Fruit fly (Drosophila melanogaster) whole organism, embryonic: ENCODE results near the gene CG32271.

ENCODE experiments used
- Adf1 ChIP-seq: fragments of 200-800 bp; sonication (Bioruptor generic); IDR thresholded peaks from 2 replicates; pipeline ENCODE4 v1.3.6; 2022; ENCODE audit warnings: missing biosample characterization, missing genetic modification characterization
- Asciz ChIP-seq: fragments of 200-800 bp; sonication (Bioruptor generic); optimal IDR thresholded peaks from 2 replicates; lab custom pipeline; 2017; ENCODE audit warnings: missing biosample characterization, mild to moderate bottlenecking, missing genetic modification characterization, missing genetic modification reagents
- Atf6 ChIP-seq: fragments of 200-800 bp; sonication (Bioruptor generic); IDR thresholded peaks from 2 replicates; pipeline ENCODE4 v1.3.6; 2022; ENCODE audit warnings: missing biosample characterization, missing genetic modification characterization
- CG10267 ChIP-seq: fragments of 200-800 bp; sonication (Bioruptor generic); optimal IDR thresholded peaks from 2 replicates; lab custom pipeline; 2018; ENCODE audit warnings: missing biosample characterization, mild to moderate bottlenecking, missing genetic modification characterization, moderate library complexity
- CG11504 ChIP-seq: fragments of 200-800 bp; sonication (Bioruptor generic); optimal IDR thresholded peaks from 3 replicates; lab custom pipeline; 2019; ENCODE audit warnings: missing biosample characterization, mild to moderate bottlenecking, missing genetic modification characterization, moderate library complexity
- CG12104 ChIP-seq: fragments of 200-800 bp; sonication (Bioruptor generic); optimal IDR thresholded peaks from 3 replicates; lab custom pipeline; 2016; ENCODE audit warnings: missing biosample characterization, missing genetic modification characterization
- CG13287 ChIP-seq: fragments of 200-800 bp; sonication (Bioruptor generic); IDR thresholded peaks from 2 replicates; pipeline ENCODE4 v1.3.6; 2022; ENCODE audit warnings: missing biosample characterization, missing genetic modification characterization; ENCODE audit not compliant: partially characterized antibody
- CG1603 ChIP-seq: fragments of 200-800 bp; sonication (Bioruptor generic); optimal IDR thresholded peaks from 2 replicates; lab custom pipeline; 2019; ENCODE audit warnings: missing biosample characterization, mild to moderate bottlenecking, missing genetic modification characterization, moderate library complexity
- CG1792 ChIP-seq: fragments of 200-800 bp; sonication (Bioruptor generic); optimal IDR thresholded peaks from 2 replicates; lab custom pipeline; 2016; ENCODE audit warnings: missing biosample characterization, missing genetic modification characterization
- CG18476 ChIP-seq: fragments of 200-800 bp; sonication (Bioruptor generic); optimal IDR thresholded peaks from 2 replicates; lab custom pipeline; 2016; ENCODE audit warnings: missing biosample characterization, mild to moderate bottlenecking, missing genetic modification characterization
- CG31224 ChIP-seq: fragments of 200-800 bp; sonication (Bioruptor generic); IDR thresholded peaks from 2 replicates; pipeline ENCODE4 v1.3.6; 2022; ENCODE audit warnings: missing biosample characterization, missing genetic modification characterization
- CG42726 ChIP-seq: fragments of 200-800 bp; sonication (Bioruptor generic); IDR thresholded peaks from 2 replicates; pipeline ENCODE4 v1.3.6; 2022; ENCODE audit warnings: missing biosample characterization, missing genetic modification characterization; ENCODE audit not compliant: partially characterized antibody
- CG43689 ChIP-seq: fragments of 200-800 bp; sonication (Bioruptor generic); IDR thresholded peaks from 2 replicates; pipeline ENCODE4 v1.3.6; 2022; ENCODE audit warnings: missing biosample characterization, missing genetic modification characterization
- CG6254 ChIP-seq: fragments of 200-800 bp; sonication (Bioruptor generic); optimal IDR thresholded peaks from 3 replicates; lab custom pipeline; 2017; ENCODE audit warnings: mild to moderate bottlenecking, missing biosample characterization, missing genetic modification reagents, missing genetic modification characterization
- CG8290 ChIP-seq, 3 experiments: fragments of 200-800 bp; sonication (Bioruptor generic); optimal IDR thresholded peaks; 2 replicates each; lab custom pipeline; 2016 to 2019; ENCODE audit warnings: missing biosample characterization in 3 of 3, missing genetic modification characterization in 3 of 3, mild to moderate bottlenecking in 2 of 3, moderate library complexity in 1 of 3
- CrebB ChIP-seq: fragments of 200-800 bp; sonication (Bioruptor generic); optimal IDR thresholded peaks from 3 replicates; lab custom pipeline; 2018; ENCODE audit warnings: missing biosample characterization, mild to moderate bottlenecking, missing genetic modification characterization
- Dbx ChIP-seq: fragments of 200-800 bp; sonication (Bioruptor generic); IDR thresholded peaks from 3 replicates; pipeline ENCODE4 v1.3.6; 2022; ENCODE audit warnings: missing biosample characterization, missing genetic modification characterization
- Deaf1 ChIP-seq: fragments of 200-800 bp; optimal IDR thresholded peaks from 3 replicates; lab custom pipeline; 2019; ENCODE audit warnings: missing biosample characterization, mild to moderate bottlenecking, missing genetic modification characterization, moderate library complexity
- Dek ChIP-seq: fragments of 200-800 bp; sonication (Bioruptor generic); optimal IDR thresholded peaks from 3 replicates; lab custom pipeline; 2019; ENCODE audit warnings: missing biosample characterization, mild to moderate bottlenecking, missing genetic modification characterization, moderate library complexity
- Dip3 ChIP-seq: fragments of 200-800 bp; sonication (Bioruptor generic); optimal IDR thresholded peaks from 3 replicates; lab custom pipeline; 2016; ENCODE audit warnings: missing biosample characterization, missing genetic modification characterization
- Dll ChIP-seq: fragments of 200-800 bp; sonication (Bioruptor generic); IDR thresholded peaks from 4 replicates; pipeline ENCODE4 v1.3.6; 2022; ENCODE audit warnings: missing biosample characterization, missing genetic modification characterization; ENCODE audit not compliant: partially characterized antibody
- Eip74EF ChIP-seq, 2 experiments: fragments of 200-800 bp in 1 of 2; fragments of >200 bp in 1 of 2; sonication (Bioruptor generic) in 1 of 2; optimal IDR thresholded peaks; 2 replicates each; lab custom pipeline; 2017 to 2019; ENCODE audit warnings: missing biosample characterization in 2 of 2, missing genetic modification characterization in 2 of 2, mild to moderate bottlenecking in 1 of 2, moderate library complexity in 1 of 2
- Ets97D ChIP-seq: fragments of 200-800 bp; sonication (Bioruptor generic); optimal IDR thresholded peaks from 3 replicates; lab custom pipeline; 2016; ENCODE audit warnings: missing biosample characterization, missing genetic modification characterization
- Lhr ChIP-seq: fragments of 200-800 bp; sonication (Bioruptor generic); optimal IDR thresholded peaks from 3 replicates; lab custom pipeline; 2017; ENCODE audit warnings: mild to moderate bottlenecking, missing biosample characterization, missing genetic modification reagents, missing genetic modification characterization
- Lim3 ChIP-seq: fragments of 200-800 bp; sonication (Bioruptor generic); IDR thresholded peaks from 2 replicates; pipeline ENCODE4 v1.3.6; 2022; ENCODE audit warnings: missing biosample characterization, missing genetic modification characterization
- Myb ChIP-seq: fragments of 200-800 bp; sonication (Bioruptor generic); optimal IDR thresholded peaks from 2 replicates; lab custom pipeline; 2016; ENCODE audit warnings: missing biosample characterization, missing genetic modification characterization
- NC2β ChIP-seq: fragments of 200-800 bp; sonication (Bioruptor generic); optimal IDR thresholded peaks from 2 replicates; lab custom pipeline; 2016; ENCODE audit warnings: missing biosample characterization, missing genetic modification characterization
- Oaz ChIP-seq: fragments of 200-800 bp; sonication (Bioruptor generic); IDR thresholded peaks from 2 replicates; pipeline ENCODE4 v1.3.6; 2022; ENCODE audit warnings: missing biosample characterization, missing genetic modification characterization
- Pdp1 ChIP-seq, 2 experiments: fragments of 200-800 bp; sonication (Bioruptor generic); optimal IDR thresholded peaks; 3 replicates each; lab custom pipeline; 2016; ENCODE audit warnings: missing biosample characterization in 2 of 2, missing genetic modification characterization in 2 of 2, mild to moderate bottlenecking in 1 of 2, moderate library complexity in 1 of 2
- Ptx1 ChIP-seq: fragments of 200-800 bp; sonication (Bioruptor generic); IDR thresholded peaks from 2 replicates; pipeline ENCODE4 v1.3.6; 2022; ENCODE audit warnings: missing biosample characterization, missing genetic modification characterization
- Rx ChIP-seq: fragments of 200-800 bp; sonication (Bioruptor generic); IDR thresholded peaks from 2 replicates; pipeline ENCODE4 v1.3.6; 2022; ENCODE audit warnings: missing biosample characterization, missing genetic modification characterization
- Scr ChIP-seq: fragments of 200-800 bp; sonication (Bioruptor generic); IDR thresholded peaks from 2 replicates; pipeline ENCODE4 v1.3.6; 2022; ENCODE audit warnings: missing biosample characterization, missing genetic modification characterization; ENCODE audit not compliant: partially characterized antibody
- Sox100B ChIP-seq: fragments of 200-800 bp; sonication (Bioruptor generic); optimal IDR thresholded peaks from 3 replicates; lab custom pipeline; 2018; ENCODE audit warnings: missing biosample characterization, mild to moderate bottlenecking, missing genetic modification characterization
- Tbp ChIP-seq: fragments of >200 bp; optimal IDR thresholded peaks from 2 replicates; lab custom pipeline; 2018; ENCODE audit warnings: missing biosample characterization, missing genetic modification characterization
- Xbp1 ChIP-seq: fragments of 200-800 bp; sonication (Bioruptor generic); optimal IDR thresholded peaks from 3 replicates; lab custom pipeline; 2016; ENCODE audit warnings: missing biosample characterization, mild to moderate bottlenecking, missing genetic modification characterization
- Xrp1 ChIP-seq: fragments of 200-800 bp; sonication (Bioruptor generic); IDR thresholded peaks from 2 replicates; pipeline ENCODE4 v1.3.6; 2022; ENCODE audit warnings: missing biosample characterization, missing genetic modification characterization
- danr ChIP-seq: fragments of 200-800 bp; sonication (Bioruptor generic); IDR thresholded peaks from 2 replicates; pipeline ENCODE4 v1.3.6; 2022; ENCODE audit warnings: missing biosample characterization, missing genetic modification characterization
- dimm ChIP-seq: fragments of 200-800 bp; sonication (Bioruptor generic); IDR thresholded peaks from 2 replicates; pipeline ENCODE4 v1.3.6; 2022; ENCODE audit warnings: missing biosample characterization, missing genetic modification characterization
- dpn ChIP-seq, 2 experiments: fragments of 200-800 bp; sonication (Bioruptor generic); optimal IDR thresholded peaks; 3 replicates each; lab custom pipeline; 2016; ENCODE audit warnings: missing biosample characterization in 2 of 2, missing genetic modification characterization in 2 of 2
- dysf ChIP-seq: fragments of 200-800 bp; sonication (Bioruptor generic); IDR thresholded peaks from 3 replicates; pipeline ENCODE4 v1.3.6; 2022; ENCODE audit warnings: missing biosample characterization, missing genetic modification characterization
- eyg ChIP-seq: fragments of 200-800 bp; sonication (Bioruptor generic); optimal IDR thresholded peaks from 3 replicates; lab custom pipeline; 2016; ENCODE audit warnings: missing biosample characterization, missing genetic modification characterization
- ftz-f1 ChIP-seq: fragments of 200-800 bp; sonication (Bioruptor generic); optimal IDR thresholded peaks from 2 replicates; lab custom pipeline; 2016; ENCODE audit warnings: missing biosample characterization, missing genetic modification characterization
- gt ChIP-seq: fragments of 200-800 bp; sonication (Bioruptor generic); IDR thresholded peaks from 2 replicates; pipeline ENCODE4 v1.3.6; 2022; ENCODE audit warnings: missing biosample characterization, missing genetic modification characterization
- lov ChIP-seq, 2 experiments: fragments of 200-800 bp in 1 of 2; fragments of >200 bp in 1 of 2; sonication (Bioruptor generic) in 1 of 2; IDR thresholded peaks in 1 of 2; optimal IDR thresholded peaks in 1 of 2; 2 replicates in 1 of 2; 3 replicates in 1 of 2; pipeline versions ENCODE4 v1.3.6 to Lab custom; 2017 to 2022; ENCODE audit warnings: missing biosample characterization in 1 of 2, missing genetic modification characterization in 1 of 2
- mam ChIP-seq: fragments of 200-800 bp; sonication (Bioruptor generic); optimal IDR thresholded peaks from 3 replicates; lab custom pipeline; 2016; ENCODE audit warnings: missing biosample characterization, missing genetic modification characterization
- pita ChIP-seq: fragments of 200-800 bp; sonication (Bioruptor generic); optimal IDR thresholded peaks from 2 replicates; lab custom pipeline; 2017; ENCODE audit warnings: missing biosample characterization, mild to moderate bottlenecking, missing genetic modification characterization
- repo ChIP-seq: fragments of 200-800 bp; sonication (Bioruptor generic); optimal IDR thresholded peaks from 2 replicates; lab custom pipeline; 2016; ENCODE audit warnings: missing biosample characterization, missing genetic modification characterization
- row ChIP-seq: fragments of 200-800 bp; sonication (Bioruptor generic); IDR thresholded peaks from 3 replicates; pipeline ENCODE4 v1.3.6; 2022; ENCODE audit warnings: missing biosample characterization, missing genetic modification characterization
- tap ChIP-seq: fragments of 200-800 bp; optimal IDR thresholded peaks from 3 replicates; lab custom pipeline; 2019; ENCODE audit warnings: missing biosample characterization, mild to moderate bottlenecking, missing genetic modification characterization, moderate library complexity
- tll ChIP-seq, 2 experiments: fragments of 200-800 bp in 1 of 2; fragments of >200 bp in 1 of 2; sonication (Bioruptor generic) in 1 of 2; optimal IDR thresholded peaks; 2 replicates each; lab custom pipeline; 2017 to 2019; ENCODE audit warnings: missing biosample characterization in 2 of 2, missing genetic modification characterization in 2 of 2, mild to moderate bottlenecking in 1 of 2, moderate library complexity in 1 of 2

The CG32271 gene

dm6 chr3L:3192912-3193311, 10.1 kb downstream of the CG32271 start, which contains the start of gene Hsp83 (continued):
- TF ChIP-seq Dek (tag; lab: Kevin White, UChicago) (peak; percentile 86), Ets97D (GFP tag; lab: Kevin White, UChicago) (peak; percentile 100), CG43689 (peak; percentile 80), Eip74EF (GFP tag; optimal IDR thresholded peaks at IDR 0.05; lab: Kevin White, UChicago) (peak in 1 of 2 experiments; percentile 88), Scr (GFP tag; lab: Robert Waterston, UW) (no peak), tll (GFP tag; optimal IDR thresholded peaks at IDR 0.05; lab: Kevin White, UChicago) (no peak), gt (GFP tag; lab: Robert Waterston, UW) (peak; percentile 58; the same call in 1 of the 2 replicates), eyg (GFP tag; lab: Kevin White, UChicago) (peak; percentile 97), Lhr (peak; percentile 91), dpn (GFP tag; optimal IDR thresholded peaks at IDR 0.05; lab: Kevin White, UChicago) (peak; percentile 85 to 94), CG6254 (GFP tag; lab: Kevin White, UChicago) (peak; percentile 95), Dbx (peak; percentile 95), NC2β (GFP tag; lab: Kevin White, UChicago) (peak; percentile 97), danr (GFP tag; lab: Robert Waterston, UW) (peak; percentile 63), Pdp1 (GFP tag; optimal IDR thresholded peaks at IDR 0.05; lab: Kevin White, UChicago) (peak; percentile 89), Oaz (peak; percentile 85), CG31224 (GFP tag; lab: Robert Waterston, UW) (peak; percentile 74), Adf1 (GFP tag; lab: Robert Waterston, UW) (peak; percentile 77), dimm (peak; percentile 75), Ptx1 (peak; percentile 73), Xbp1 (peak; percentile 87), CrebB (peak; percentile 99), ftz-f1 (GFP tag; lab: Kevin White, UChicago) (peak; percentile 80), Asciz (GFP tag; lab: Kevin White, UChicago) (peak; percentile 97), Dip3 (GFP tag; lab: Kevin White, UChicago) (peak; percentile 86), CG1792 (GFP tag; lab: Kevin White, UChicago) (peak; percentile 87), Atf6 (GFP tag; lab: Robert Waterston, UW) (peak; percentile 95), CG1603 (tag; lab: Kevin White, UChicago) (peak; percentile 95), Rx (GFP tag; lab: Robert Waterston, UW) (peak; percentile 91), CG10267 (peak; percentile 99), Tbp (no peak), Sox100B (GFP tag; lab: Kevin White, UChicago) (peak; percentile 94), Myb (no peak), CG18476 (GFP tag; lab: Kevin White, UChicago) (peak; percentile 83), Lim3 (0 out of 2 replicates have a peak, but pooled peaks have one; percentile 17), Xrp1 (GFP tag; lab: Robert Waterston, UW) (peak; percentile 71), dysf (peak; percentile 89)

DNA sequence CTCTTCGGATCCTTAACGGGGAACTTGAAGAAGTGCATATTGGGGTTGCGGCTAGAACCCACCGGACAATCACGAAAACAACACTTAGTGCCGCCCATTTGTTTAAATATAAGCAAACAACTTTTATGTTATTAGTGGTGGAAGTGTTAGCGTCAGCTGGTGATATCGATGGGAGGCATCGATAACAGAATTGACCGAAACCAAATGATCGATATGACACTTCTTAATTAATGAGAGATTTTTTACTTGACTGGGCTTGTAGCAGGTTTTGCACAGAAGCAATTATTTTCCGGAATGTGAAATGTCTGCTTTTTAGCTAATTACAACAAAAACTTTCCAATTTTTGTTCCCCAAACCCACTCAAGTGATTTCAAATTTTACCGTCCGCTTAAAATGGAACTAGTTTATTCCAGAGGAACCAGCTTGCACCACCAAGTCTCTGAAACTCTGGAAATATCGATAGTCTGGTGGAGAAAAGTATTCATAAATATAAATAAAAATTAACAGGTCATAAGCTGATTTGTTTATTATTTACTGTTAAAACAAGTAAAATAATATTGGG, 10.5 kb downstream of the CG32271 start, which contains the start of gene CG14965:
TSS of gene CG14965 (minus strand) at position 159 of the 562 bp plus-strand sequence.
- TF ChIP-seq Deaf1, result no peak
- TF ChIP-seq tap (tag; lab: Kevin White, UChicago), result no peak
- no peak for TF ChIP-seq pita
- no peak for TF ChIP-seq CG12104 (GFP tag; lab: Kevin White, UChicago)
- TF ChIP-seq CG42726 (GFP tag; lab: Robert Waterston, UW), result peak; percentile 27; the same call in 1 of the 2 replicates
- TF ChIP-seq row (GFP tag; lab: Robert Waterston, UW), result peak; percentile 50; the same call in 2 of the 3 replicates
- no peak for TF ChIP-seq CG11504 (tag; lab: Kevin White, UChicago)
- TF ChIP-seq CG8290 (GFP tag; optimal IDR thresholded peaks at IDR 0.05; lab: Kevin White, UChicago), result no peak
- no peak for TF ChIP-seq CG8290 (tag; optimal IDR thresholded peaks at IDR 0.05; lab: Kevin White, UChicago)
- peak; percentile 13 for TF ChIP-seq mam (GFP tag; lab: Kevin White, UChicago)
- no peak for TF ChIP-seq ftz-f1 (GFP tag; lab: Kevin White, UChicago)
- TF ChIP-seq repo (GFP tag; lab: Kevin White, UChicago), result no peak
- TF ChIP-seq CG13287 (GFP tag; lab: Robert Waterston, UW), result peak; percentile 94
- TF ChIP-seq Dll (GFP tag; lab: Robert Waterston, UW), result peak; percentile 97
- no peak for TF ChIP-seq lov (optimal IDR thresholded peaks at IDR 0.05; lab: Kevin White, UChicago)
- TF ChIP-seq lov (GFP tag; IDR thresholded peaks at IDR 0.05; lab: Robert Waterston, UW), result no peak
